Fruit fly (Drosophila melanogaster) whole organism, pupa: Measurements from ENCODE around the gene X11Lbeta.

ENCODE experiments used
- CG10348 ChIP-seq: fragments of 200-800 bp; sonication (Bioruptor generic); IDR thresholded peaks from 2 replicates; pipeline ENCODE4 v1.3.6; 2022; ENCODE audit warnings: missing biosample characterization, missing genetic modification characterization
- CG17806 ChIP-seq: fragments of 200-800 bp; sonication (Bioruptor generic); optimal IDR thresholded peaks from 2 replicates; lab custom pipeline; 2018; ENCODE audit warnings: missing biosample characterization, mild to moderate bottlenecking, missing genetic modification characterization, moderate library complexity
- CG4496 ChIP-seq: fragments of 200-800 bp; sonication (Bioruptor generic); IDR thresholded peaks from 3 replicates; pipeline ENCODE4 v1.3.6; 2022; ENCODE audit warnings: missing biosample characterization, missing genetic modification characterization
- CG9948 ChIP-seq: fragments of 200-800 bp; sonication (Bioruptor generic); optimal IDR thresholded peaks from 2 replicates; lab custom pipeline; 2018; ENCODE audit warnings: missing biosample characterization, mild to moderate bottlenecking, missing genetic modification characterization, moderate library complexity
- D1 ChIP-seq: fragments of 200-800 bp; sonication (Bioruptor generic); optimal IDR thresholded peaks from 2 replicates; lab custom pipeline; 2018; ENCODE audit warnings: missing biosample characterization, mild to moderate bottlenecking, missing genetic modification characterization, moderate library complexity
- Ets98B ChIP-seq: fragments of 200-800 bp; sonication (Bioruptor generic); IDR thresholded peaks from 2 replicates; pipeline ENCODE4 v1.3.6; 2022; ENCODE audit warnings: missing biosample characterization, missing genetic modification characterization
- Pif1B ChIP-seq: fragments of 200-800 bp; sonication (Bioruptor generic); optimal IDR thresholded peaks from 3 replicates; lab custom pipeline; 2016; ENCODE audit warnings: missing biosample characterization, missing genetic modification characterization

DNA sequence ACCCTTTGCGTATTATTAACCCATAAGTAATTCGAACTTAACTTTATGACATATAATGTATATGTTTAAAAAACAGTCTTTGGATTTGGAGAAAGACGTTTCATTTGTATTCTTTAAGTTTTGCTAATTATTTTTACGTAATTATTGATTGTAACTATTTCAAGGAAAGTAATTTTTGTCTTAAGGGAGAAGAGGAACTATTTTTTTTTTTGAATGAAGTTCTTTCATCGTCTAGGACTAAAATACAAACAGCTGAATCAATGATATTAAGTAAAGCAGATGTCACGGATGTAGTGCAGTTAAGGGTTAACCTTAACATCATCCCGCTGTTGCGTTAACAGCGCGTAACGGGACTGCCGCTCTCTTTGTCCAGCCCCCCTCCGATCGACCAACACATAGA lies 1.3 kb downstream of the X11Lbeta start:
- TF ChIP-seq CG4496 = no peak
- peak; percentile 53 for TF ChIP-seq CG9948 (tag; lab: Kevin White, UChicago)
- TF ChIP-seq Ets98B (GFP tag; lab: Robert Waterston, UW) = no peak
- TF ChIP-seq Pif1B (GFP tag; lab: Kevin White, UChicago) = no peak
- no peak for TF ChIP-seq D1
- TF ChIP-seq CG17806 = peak; percentile 46
- TF ChIP-seq CG10348 (GFP tag; lab: Robert Waterston, UW) = no peak
